Fruit fly (Drosophila melanogaster) whole organism, embryonic: ENCODE measurements around the gene nAChRalpha7.

Experiments
- B-H2 ChIP-seq: fragments of 200-800 bp; sonication (Bioruptor generic); optimal IDR thresholded peaks from 2 replicates; lab custom pipeline; 2018; ENCODE audit warnings: missing biosample characterization, mild to moderate bottlenecking, missing genetic modification characterization
- Bgb ChIP-seq: fragments of 200-800 bp; sonication (Bioruptor generic); IDR thresholded peaks from 2 replicates; pipeline ENCODE4 v1.3.6; 2022; ENCODE audit warnings: missing biosample characterization, missing genetic modification characterization; ENCODE audit not compliant: partially characterized antibody
- CG10274 ChIP-seq: fragments of 200-800 bp; sonication (Bioruptor generic); optimal IDR thresholded peaks from 3 replicates; lab custom pipeline; 2017; ENCODE audit warnings: missing biosample characterization, mild to moderate bottlenecking, missing genetic modification characterization
- CG10431 ChIP-seq: fragments of 200-800 bp; sonication (Bioruptor generic); optimal IDR thresholded peaks from 3 replicates; lab custom pipeline; 2018; ENCODE audit warnings: missing biosample characterization, mild to moderate bottlenecking, missing genetic modification characterization
- CG10979 ChIP-seq: fragments of 200-800 bp; sonication (Bioruptor generic); optimal IDR thresholded peaks from 2 replicates; lab custom pipeline; 2018; ENCODE audit warnings: missing biosample characterization, mild to moderate bottlenecking, missing genetic modification characterization, moderate library complexity
- CG12236 ChIP-seq: fragments of 200-800 bp; sonication (Bioruptor generic); optimal IDR thresholded peaks from 2 replicates; lab custom pipeline; 2016; ENCODE audit warnings: missing biosample characterization, missing genetic modification characterization
- CG14014 ChIP-seq: fragments of 200-800 bp; sonication (Bioruptor generic); IDR thresholded peaks from 2 replicates; pipeline ENCODE4 v1.3.6; 2022; ENCODE audit warnings: missing biosample characterization, missing genetic modification characterization
- CG14441 ChIP-seq: fragments of 200-800 bp; sonication (Bioruptor generic); IDR thresholded peaks from 2 replicates; pipeline ENCODE4 v1.3.6; 2022; ENCODE audit warnings: missing biosample characterization, missing genetic modification characterization
- CG15073 ChIP-seq: fragments of 200-800 bp; sonication (Bioruptor generic); optimal IDR thresholded peaks from 2 replicates; lab custom pipeline; 2016; ENCODE audit warnings: missing biosample characterization, missing genetic modification characterization
- CG1529 ChIP-seq: fragments of 200-800 bp; sonication (Bioruptor generic); optimal IDR thresholded peaks from 3 replicates; lab custom pipeline; 2018; ENCODE audit warnings: missing biosample characterization, missing genetic modification characterization
- CG1647 ChIP-seq: fragments of 200-800 bp; sonication (Bioruptor generic); optimal IDR thresholded peaks from 3 replicates; lab custom pipeline; 2016; ENCODE audit warnings: missing biosample characterization, missing genetic modification characterization
- CG17361 ChIP-seq: fragments of 200-800 bp; sonication (Bioruptor generic); IDR thresholded peaks from 3 replicates; pipeline ENCODE4 v1.3.6; 2022; ENCODE audit warnings: missing biosample characterization, missing genetic modification characterization
- CG17912 ChIP-seq: fragments of 200-800 bp; sonication (Bioruptor generic); optimal IDR thresholded peaks from 2 replicates; lab custom pipeline; 2018; ENCODE audit warnings: missing biosample characterization, mild to moderate bottlenecking, missing genetic modification characterization
- CG30020 ChIP-seq: fragments of 200-800 bp; optimal IDR thresholded peaks from 2 replicates; lab custom pipeline; 2019; ENCODE audit warnings: missing biosample characterization, mild to moderate bottlenecking, missing genetic modification characterization, moderate library complexity
- CG30403 ChIP-seq: fragments of 200-800 bp; sonication (Bioruptor generic); optimal IDR thresholded peaks from 3 replicates; lab custom pipeline; 2016; ENCODE audit warnings: missing biosample characterization, missing genetic modification characterization
- CG30431 ChIP-seq: fragments of 200-800 bp; sonication (Bioruptor generic); optimal IDR thresholded peaks from 2 replicates; lab custom pipeline; 2017; ENCODE audit warnings: missing biosample characterization, missing genetic modification characterization
- CG31365 ChIP-seq: fragments of 200-800 bp; sonication (Bioruptor generic); optimal IDR thresholded peaks from 2 replicates; lab custom pipeline; 2018; ENCODE audit warnings: missing biosample characterization, mild to moderate bottlenecking, missing genetic modification characterization
- CG34376 ChIP-seq: fragments of 200-800 bp; sonication (Bioruptor generic); optimal IDR thresholded peaks from 2 replicates; lab custom pipeline; 2018; ENCODE audit warnings: missing biosample characterization, mild to moderate bottlenecking, missing genetic modification characterization
- CG3995 ChIP-seq: fragments of 200-800 bp; sonication (Bioruptor generic); optimal IDR thresholded peaks from 3 replicates; lab custom pipeline; 2016; ENCODE audit warnings: missing biosample characterization, missing genetic modification characterization
- CG6683 ChIP-seq: fragments of 200-800 bp; sonication (Bioruptor generic); optimal IDR thresholded peaks from 2 replicates; lab custom pipeline; 2017; ENCODE audit warnings: missing biosample characterization, mild to moderate bottlenecking, missing genetic modification characterization, missing genetic modification reagents
- CG8944 ChIP-seq: fragments of 200-800 bp; sonication (Bioruptor generic); optimal IDR thresholded peaks from 3 replicates; lab custom pipeline; 2016; ENCODE audit warnings: missing biosample characterization, missing genetic modification characterization
- CG9215 ChIP-seq: fragments of 200-800 bp; sonication (Bioruptor generic); IDR thresholded peaks from 2 replicates; pipeline ENCODE4 v1.3.6; 2022; ENCODE audit warnings: missing biosample characterization, missing genetic modification characterization
- CG9817 ChIP-seq: fragments of 200-800 bp; sonication (Bioruptor generic); optimal IDR thresholded peaks from 2 replicates; lab custom pipeline; 2018; ENCODE audit warnings: missing biosample characterization, mild to moderate bottlenecking, missing genetic modification characterization, moderate library complexity
- Dip3 ChIP-seq: fragments of 200-800 bp; sonication (Bioruptor generic); optimal IDR thresholded peaks from 3 replicates; lab custom pipeline; 2016; ENCODE audit warnings: missing biosample characterization, missing genetic modification characterization
- Doc2 ChIP-seq: fragments of 200-800 bp; sonication (Bioruptor generic); IDR thresholded peaks from 2 replicates; pipeline ENCODE4 v1.3.6; 2022; ENCODE audit warnings: missing biosample characterization, missing genetic modification characterization
- GATAe ChIP-seq: fragments of 200-800 bp; sonication (Bioruptor generic); conservative IDR thresholded peaks from 2 replicates; pipeline ENCODE4 v1.3.6; 2022; ENCODE audit warnings: missing biosample characterization, missing genetic modification characterization
- Hr3 ChIP-seq: fragments of 200-800 bp; sonication (Bioruptor generic); optimal IDR thresholded peaks from 3 replicates; lab custom pipeline; 2016; ENCODE audit warnings: missing biosample characterization, missing genetic modification characterization
- Hr78 ChIP-seq, 2 experiments: fragments of 200-800 bp in 1 of 2; fragments of >200 bp in 1 of 2; sonication (Bioruptor generic) in 1 of 2; optimal IDR thresholded peaks; 2 replicates each; lab custom pipeline; 2017 to 2019; ENCODE audit warnings: missing biosample characterization in 2 of 2, missing genetic modification characterization in 2 of 2, mild to moderate bottlenecking in 1 of 2, moderate library complexity in 1 of 2
- Hsf ChIP-seq: fragments of 200-800 bp; sonication (Bioruptor generic); optimal IDR thresholded peaks from 3 replicates; lab custom pipeline; 2016; ENCODE audit warnings: missing biosample characterization, missing genetic modification characterization
- MTF-1 ChIP-seq: fragments of 200-800 bp; sonication (Bioruptor generic); optimal IDR thresholded peaks from 2 replicates; lab custom pipeline; 2018; ENCODE audit warnings: missing biosample characterization, mild to moderate bottlenecking, missing genetic modification characterization, borderline replicate concordance
- Poxn ChIP-seq: fragments of 200-800 bp; sonication (Bioruptor generic); IDR thresholded peaks from 2 replicates; pipeline ENCODE4 v1.3.6; 2022; ENCODE audit warnings: missing biosample characterization, missing genetic modification characterization
- Rx ChIP-seq: fragments of 200-800 bp; sonication (Bioruptor generic); IDR thresholded peaks from 2 replicates; pipeline ENCODE4 v1.3.6; 2022; ENCODE audit warnings: missing biosample characterization, missing genetic modification characterization
- Taf1 ChIP-seq: fragments of 200-800 bp; sonication (Bioruptor generic); IDR thresholded peaks from 2 replicates; pipeline ENCODE4 v1.3.6; 2022; ENCODE audit warnings: missing biosample characterization, missing genetic modification characterization
- Tbp ChIP-seq: fragments of >200 bp; optimal IDR thresholded peaks from 2 replicates; lab custom pipeline; 2018; ENCODE audit warnings: missing biosample characterization, missing genetic modification characterization
- YL-1 ChIP-seq: fragments of 200-800 bp; sonication (Bioruptor generic); optimal IDR thresholded peaks from 3 replicates; lab custom pipeline; 2017; ENCODE audit warnings: missing biosample characterization, mild to moderate bottlenecking, missing genetic modification characterization
- aop ChIP-seq: fragments of 200-800 bp; sonication (Bioruptor generic); IDR thresholded peaks from 2 replicates; pipeline ENCODE4 v1.3.6; 2022; ENCODE audit warnings: missing biosample characterization, missing genetic modification characterization
- gfzf ChIP-seq: fragments of 200-800 bp; sonication (Bioruptor generic); optimal IDR thresholded peaks from 2 replicates; lab custom pipeline; 2016; ENCODE audit warnings: missing biosample characterization, mild to moderate bottlenecking, missing genetic modification characterization, moderate library complexity
- hbn ChIP-seq: fragments of 200-800 bp; sonication (Bioruptor generic); IDR thresholded peaks from 2 replicates; pipeline ENCODE4 v1.3.6; 2022; ENCODE audit warnings: missing biosample characterization, missing genetic modification characterization; ENCODE audit not compliant: partially characterized antibody
- jigr1 ChIP-seq: fragments of 200-800 bp; sonication (Bioruptor generic); IDR thresholded peaks from 3 replicates; pipeline ENCODE4 v1.3.6; 2022; ENCODE audit warnings: missing biosample characterization, missing genetic modification characterization
- kay ChIP-seq: fragments of 200-800 bp; sonication (Bioruptor generic); optimal IDR thresholded peaks from 2 replicates; lab custom pipeline; 2016; ENCODE audit warnings: missing biosample characterization, missing genetic modification characterization
- lilli ChIP-seq: fragments of 200-800 bp; sonication (Bioruptor generic); optimal IDR thresholded peaks from 3 replicates; lab custom pipeline; 2016; ENCODE audit warnings: missing biosample characterization, missing genetic modification characterization
- lov ChIP-seq, 2 experiments: fragments of 200-800 bp in 1 of 2; fragments of >200 bp in 1 of 2; sonication (Bioruptor generic) in 1 of 2; IDR thresholded peaks in 1 of 2; optimal IDR thresholded peaks in 1 of 2; 2 replicates in 1 of 2; 3 replicates in 1 of 2; pipeline versions ENCODE4 v1.3.6 to Lab custom; 2017 to 2022; ENCODE audit warnings: missing biosample characterization in 1 of 2, missing genetic modification characterization in 1 of 2
- nau ChIP-seq: fragments of 200-800 bp; sonication (Bioruptor generic); optimal IDR thresholded peaks from 3 replicates; lab custom pipeline; 2017; ENCODE audit warnings: missing biosample characterization, mild to moderate bottlenecking, missing genetic modification characterization, missing genetic modification reagents
- oc ChIP-seq: fragments of 200-800 bp; sonication (Bioruptor generic); optimal IDR thresholded peaks from 2 replicates; lab custom pipeline; 2018; ENCODE audit warnings: missing biosample characterization, mild to moderate bottlenecking, missing genetic modification characterization, moderate library complexity
- sc ChIP-seq, 3 experiments: fragments of >200 bp in 2 of 3; fragments of 200-800 bp in 1 of 3; sonication (Bioruptor generic) in 1 of 3; optimal IDR thresholded peaks; 2 replicates in 2 of 3; 3 replicates in 1 of 3; lab custom pipeline; 2017; ENCODE audit warnings: mild to moderate bottlenecking in 1 of 3, missing biosample characterization in 1 of 3, missing genetic modification characterization in 1 of 3, missing genetic modification reagents in 1 of 3
- slp2 ChIP-seq: fragments of 200-800 bp; sonication (Bioruptor generic); optimal IDR thresholded peaks from 2 replicates; lab custom pipeline; 2016; ENCODE audit warnings: missing biosample characterization, missing genetic modification characterization
- tup ChIP-seq: fragments of 200-800 bp; sonication (Bioruptor generic); optimal IDR thresholded peaks from 2 replicates; lab custom pipeline; 2016; ENCODE audit warnings: missing biosample characterization, mild to moderate bottlenecking, missing genetic modification characterization, moderate library complexity
- unpg ChIP-seq: fragments of 200-800 bp; sonication (Bioruptor generic); optimal IDR thresholded peaks from 3 replicates; lab custom pipeline; 2018; ENCODE audit warnings: missing biosample characterization, mild to moderate bottlenecking, missing genetic modification characterization, moderate library complexity

The nAChRalpha7 gene

dm6 chrX:19289318-19289970, 58.8 kb downstream of the nAChRalpha7 start (continued):
- peak; percentile 90 for TF ChIP-seq Rx (GFP tag; lab: Robert Waterston, UW)
- peak; percentile 36 for TF ChIP-seq CG30020 (tag; lab: Kevin White, UChicago)
- TF ChIP-seq Poxn (GFP tag; lab: Robert Waterston, UW): peak; percentile 40; the same call in 1 of the 2 replicates
- TF ChIP-seq CG1647 (GFP tag; lab: Kevin White, UChicago): peak; percentile 88
- peak; percentile 65; the same call in 1 of the 2 replicates for TF ChIP-seq Doc2
- TF ChIP-seq oc (tag; lab: Kevin White, UChicago): peak; percentile 95
- TF ChIP-seq CG30431 (GFP tag; lab: Kevin White, UChicago): peak; percentile 83
- peak; percentile 89 for TF ChIP-seq CG9817 (tag; lab: Kevin White, UChicago)
- peak; percentile 71 for TF ChIP-seq tup (GFP tag; lab: Kevin White, UChicago)
- TF ChIP-seq CG14441 (GFP tag; lab: Robert Waterston, UW): peak; percentile 94
- TF ChIP-seq sc (optimal IDR thresholded peaks at IDR 0.05; lab: Kevin White, UChicago): no peak
- TF ChIP-seq sc (GFP tag; optimal IDR thresholded peaks at IDR 0.05; lab: Kevin White, UChicago): peak; percentile 65
- peak; percentile 77 for TF ChIP-seq Hr3 (GFP tag; lab: Kevin White, UChicago)
- no peak for TF ChIP-seq hbn (GFP tag; lab: Robert Waterston, UW)
- TF ChIP-seq CG15073 (GFP tag; lab: Kevin White, UChicago): peak; percentile 60
- no peak for TF ChIP-seq Bgb (GFP tag; lab: Robert Waterston, UW)
- TF ChIP-seq GATAe (GFP tag; lab: Robert Waterston, UW): no peak
- TF ChIP-seq Tbp: no peak
- TF ChIP-seq YL-1 (GFP tag; lab: Kevin White, UChicago): peak; percentile 19
- TF ChIP-seq jigr1 (GFP tag; lab: Robert Waterston, UW): peak; percentile 66; the same call in 1 of the 3 replicates
- peak; percentile 84 for TF ChIP-seq MTF-1 (GFP tag; lab: Kevin White, UChicago)
- TF ChIP-seq aop: peak; percentile 80
- TF ChIP-seq CG12236 (GFP tag; lab: Kevin White, UChicago): peak; percentile 57
- TF ChIP-seq CG9215 (GFP tag; lab: Robert Waterston, UW): peak; percentile 71
- peak; percentile 72 for TF ChIP-seq kay (GFP tag; lab: Kevin White, UChicago)
- peak; percentile 67 for TF ChIP-seq CG31365 (tag; lab: Kevin White, UChicago)
- peak; percentile 79 for TF ChIP-seq Dip3 (GFP tag; lab: Kevin White, UChicago)
- peak; percentile 81 for TF ChIP-seq slp2 (GFP tag; lab: Kevin White, UChicago)
- TF ChIP-seq CG17912 (GFP tag; lab: Kevin White, UChicago): peak; percentile 90
- TF ChIP-seq CG34376: peak; percentile 18
- TF ChIP-seq CG30403 (GFP tag; lab: Kevin White, UChicago): peak; percentile 89
- TF ChIP-seq CG1529 (GFP tag; lab: Kevin White, UChicago): peak; percentile 84
- TF ChIP-seq CG3995 (GFP tag; lab: Kevin White, UChicago): peak; percentile 5
- TF ChIP-seq Hsf: peak; percentile 89
- 0 out of 2 replicates have a peak, but pooled peaks have one; percentile 22 for TF ChIP-seq Taf1 (GFP tag; lab: Robert Waterston, UW)
- no peak for TF ChIP-seq lov (optimal IDR thresholded peaks at IDR 0.05; lab: Kevin White, UChicago)
- TF ChIP-seq lov (GFP tag; IDR thresholded peaks at IDR 0.05; lab: Robert Waterston, UW): peak; percentile 92
- TF ChIP-seq unpg (GFP tag; lab: Kevin White, UChicago): peak; percentile 91
- peak; percentile 34 for TF ChIP-seq CG10431
- peak; percentile 57 for TF ChIP-seq CG10274 (GFP tag; lab: Kevin White, UChicago)
- peak; percentile 84 for TF ChIP-seq CG10979 (tag; lab: Kevin White, UChicago)
- TF ChIP-seq CG14014: peak; percentile 91
- peak in 1 of 2 experiments; percentile 68 for TF ChIP-seq Hr78 (GFP tag; optimal IDR thresholded peaks at IDR 0.05; lab: Kevin White, UChicago)
- peak; percentile 21 for TF ChIP-seq B-H2 (GFP tag; lab: Kevin White, UChicago)
- TF ChIP-seq CG17361 (GFP tag; lab: Robert Waterston, UW): peak; percentile 85
- no peak for TF ChIP-seq gfzf (GFP tag; lab: Kevin White, UChicago)
- peak; percentile 53 for TF ChIP-seq CG6683 (GFP tag; lab: Kevin White, UChicago)
- peak; percentile 83 for TF ChIP-seq lilli (GFP tag; lab: Kevin White, UChicago)
- TF ChIP-seq CG8944 (GFP tag; lab: Kevin White, UChicago): peak; percentile 82
- peak; percentile 79 for TF ChIP-seq nau
